Worm (Caenorhabditis elegans): Measurements from ENCODE around the gene C09G4.4.

C09G4.4 gene

ce11 chrIV:8489915-8490314 is 22.9 kb upstream of the C09G4.4 start, which contains the start of gene srlf-2 (continued):
- no peak for TF ChIP-seq fkh-10 (GFP tag; optimal IDR thresholded peaks at IDR 0.05)
- no peak for TF ChIP-seq lin-35 (GFP tag; optimal IDR thresholded peaks at IDR 0.05)
- TF ChIP-seq efl-1 (optimal IDR thresholded peaks at IDR 0.05) = no peak
- TF ChIP-seq efl-1 (GFP tag; optimal IDR thresholded peaks at IDR 0.05 in 1 of 2) = no peak

- no peak for TF ChIP-seq ceh-82 (tag; optimal IDR thresholded peaks at IDR 0.05)
- no peak for TF ChIP-seq ceh-8 (GFP tag; optimal IDR thresholded peaks at IDR 0.05)
- no peak for TF ChIP-seq nhr-11 (tag; optimal IDR thresholded peaks at IDR 0.05)
- no peak for TF ChIP-seq blmp-1 (tag; optimal IDR thresholded peaks at IDR 0.05)
- no peak for TF ChIP-seq tbx-2 (tag; optimal IDR thresholded peaks at IDR 0.05)
- TF ChIP-seq nhr-90 (tag; optimal IDR thresholded peaks at IDR 0.05; ENCODE audit: poor library complexity) = no peak
- no peak for TF ChIP-seq ceh-90 (tag; optimal IDR thresholded peaks at IDR 0.05)
- no peak for TF ChIP-seq mef-2 (tag; optimal IDR thresholded peaks at IDR 0.05)
- TF ChIP-seq lin-35 (GFP tag; optimal IDR thresholded peaks at IDR 0.05) = no peak
Measured at ce11 chrIV:8492242-8492641, 20.5 kb upstream of the C09G4.4 start, which contains the start of gene sru-7. Gene sru-7, plus strand, starts transcription at chrIV:8492542.

ce11 chrIV:8496263-8496662 is 16.5 kb upstream of the C09G4.4 start, which contains the start of gene C28C12.12:
Gene C28C12.12, minus strand, starts transcription at chrIV:8496363.
- TF ChIP-seq tbx-2 (tag; optimal IDR thresholded peaks at IDR 0.05) (no peak), unc-30 (tag; optimal IDR thresholded peaks at IDR 0.05) (no peak), ceh-63 (GFP tag; optimal IDR thresholded peaks at IDR 0.05) (no peak), C04F5.9 (tag; optimal IDR thresholded peaks at IDR 0.05) (no peak), ztf-11 (tag; optimal IDR thresholded peaks at IDR 0.05) (no peak)

ce11 chrIV:8498773-8499360 is 13.9 kb upstream of the C09G4.4 start, which contains the start of the genes acdh-13 and mesp-1:
Gene acdh-13, minus strand, starts transcription at chrIV:8498823.
Gene mesp-1, plus strand, starts transcription at chrIV:8499310.
- TF ChIP-seq nhr-90 (tag; optimal IDR thresholded peaks at IDR 0.05; ENCODE audit: poor library complexity) (peak; percentile 64), nhr-12 (tag; optimal IDR thresholded peaks at IDR 0.05) (no peak), ceh-88 (GFP tag; IDR thresholded peaks at IDR 0.05) (no peak), sox-4 (tag; optimal IDR thresholded peaks at IDR 0.05) (peak; percentile 19), ztf-4 (tag; optimal IDR thresholded peaks at IDR 0.05) (no peak), efl-1 (optimal IDR thresholded peaks at IDR 0.05) (peak; percentile 92 to 93), efl-1 (GFP tag; optimal IDR thresholded peaks at IDR 0.05 in 1 of 2) (peak; percentile 92 to 99), C16A3.4 (tag; optimal IDR thresholded peaks at IDR 0.05) (peak; percentile 10), ztf-11 (tag; optimal IDR thresholded peaks at IDR 0.05) (peak in 1 of 2 experiments; percentile 66), sup-37 (GFP tag; optimal IDR thresholded peaks at IDR 0.05) (no peak), ets-5 (GFP tag; IDR thresholded peaks at IDR 0.05) (no peak), fkh-4 (tag; optimal IDR thresholded peaks at IDR 0.05; ENCODE audit: borderline replicate concordance) (peak; percentile 62), pax-3 (tag; optimal IDR thresholded peaks at IDR 0.05) (peak; percentile 64), pag-3 (tag; optimal IDR thresholded peaks at IDR 0.05; ENCODE audit: borderline replicate concordance, insufficient read depth) (no peak), swsn-7 (tag; optimal IDR thresholded peaks at IDR 0.05) (peak; percentile 43), lir-3 (tag; optimal IDR thresholded peaks at IDR 0.05; ENCODE audit: poor library complexity) (peak; percentile 82), ceh-8 (GFP tag; optimal IDR thresholded peaks at IDR 0.05) (no peak), egl-13 (tag; optimal IDR thresholded peaks at IDR 0.05) (peak; percentile 61), blmp-1 (tag; optimal IDR thresholded peaks at IDR 0.05) (peak; percentile 16), grh-1 (GFP tag; IDR thresholded peaks at IDR 0.05) (no peak), efl-3 (GFP tag; optimal IDR thresholded peaks at IDR 0.05) (no peak), aly-2 (tag; optimal IDR thresholded peaks at IDR 0.05) (no peak), nhr-28 (tag; optimal IDR thresholded peaks at IDR 0.05) (no peak), ceh-63 (GFP tag; optimal IDR thresholded peaks at IDR 0.05) (no peak), lin-13 (GFP tag; optimal IDR thresholded peaks at IDR 0.05) (peak; percentile 3), xbp-1 (tag; optimal IDR thresholded peaks at IDR 0.05) (peak; percentile 35), mef-2 (tag; optimal IDR thresholded peaks at IDR 0.05) (no peak), lin-15B (tag; optimal IDR thresholded peaks at IDR 0.05) (no peak), Y116A8C.19 (tag; optimal IDR thresholded peaks at IDR 0.05; ENCODE audit: borderline replicate concordance) (no peak), hlh-17 (GFP tag; optimal IDR thresholded peaks at IDR 0.05; ENCODE audit: borderline replicate concordance) (no peak), nhr-77 (tag; optimal IDR thresholded peaks at IDR 0.05) (no peak), pqm-1 (tag; optimal IDR thresholded peaks at IDR 0.05) (no peak), unc-98 (GFP tag; IDR thresholded peaks at IDR 0.05) (no peak), dpl-1 (GFP tag; optimal IDR thresholded peaks at IDR 0.05) (peak; percentile 88 to 93 (median 91)), nhr-76 (tag; optimal IDR thresholded peaks at IDR 0.05) (no peak), unc-30 (tag; optimal IDR thresholded peaks at IDR 0.05) (no peak), aha-1 (tag; optimal IDR thresholded peaks at IDR 0.05) (no peak)
